Fruit fly (Drosophila melanogaster) whole organism, embryonic: Measurements from ENCODE around the gene Unc-115b.

Source experiments
- Adf1 ChIP-seq: fragments of 200-800 bp; sonication (Bioruptor generic); IDR thresholded peaks from 2 replicates; pipeline ENCODE4 v1.3.6; 2022; ENCODE audit warnings: missing biosample characterization, missing genetic modification characterization
- Bteb2 ChIP-seq: fragments of 200-800 bp; sonication (Bioruptor generic); optimal IDR thresholded peaks from 2 replicates; lab custom pipeline; 2016; ENCODE audit warnings: missing biosample characterization, missing genetic modification characterization
- CG12659 ChIP-seq: fragments of 200-800 bp; sonication (Bioruptor generic); optimal IDR thresholded peaks from 3 replicates; lab custom pipeline; 2017; ENCODE audit warnings: mild to moderate bottlenecking, missing biosample characterization, missing genetic modification reagents, missing genetic modification characterization
- CG12744 ChIP-seq: fragments of 200-800 bp; sonication (Bioruptor generic); optimal IDR thresholded peaks from 2 replicates; lab custom pipeline; 2016; ENCODE audit warnings: missing biosample characterization, missing genetic modification characterization
- CG13296 ChIP-seq: fragments of 200-800 bp; sonication (Bioruptor generic); optimal IDR thresholded peaks from 3 replicates; lab custom pipeline; 2018; ENCODE audit warnings: missing biosample characterization, mild to moderate bottlenecking, missing genetic modification characterization
- CG15601 ChIP-seq: fragments of 200-800 bp; sonication (Bioruptor generic); optimal IDR thresholded peaks from 3 replicates; lab custom pipeline; 2019; ENCODE audit warnings: missing biosample characterization, mild to moderate bottlenecking, missing genetic modification characterization, moderate library complexity
- CG17612 ChIP-seq: fragments of 200-800 bp; sonication (Bioruptor generic); IDR thresholded peaks from 2 replicates; pipeline ENCODE4 v1.3.6; 2022; ENCODE audit warnings: missing biosample characterization, missing genetic modification characterization
- CG18599 ChIP-seq: fragments of 200-800 bp; sonication (Bioruptor generic); optimal IDR thresholded peaks from 3 replicates; lab custom pipeline; 2017; ENCODE audit warnings: missing biosample characterization, missing genetic modification characterization, mild to moderate bottlenecking, moderate library complexity, missing genetic modification reagents
- CG2875 ChIP-seq: fragments of 200-800 bp; sonication (Bioruptor generic); optimal IDR thresholded peaks from 2 replicates; lab custom pipeline; 2017; ENCODE audit warnings: missing biosample characterization, mild to moderate bottlenecking, missing genetic modification characterization, missing genetic modification reagents
- CG31365 ChIP-seq: fragments of 200-800 bp; sonication (Bioruptor generic); optimal IDR thresholded peaks from 2 replicates; lab custom pipeline; 2018; ENCODE audit warnings: missing biosample characterization, mild to moderate bottlenecking, missing genetic modification characterization
- CG33213 ChIP-seq: fragments of 200-800 bp; sonication (Bioruptor generic); optimal IDR thresholded peaks from 3 replicates; lab custom pipeline; 2016; ENCODE audit warnings: missing biosample characterization, missing genetic modification characterization
- CG34224 ChIP-seq: fragments of 200-800 bp; sonication (Bioruptor generic); IDR thresholded peaks from 3 replicates; pipeline ENCODE4 v1.3.6; 2022; ENCODE audit warnings: missing biosample characterization, missing genetic modification characterization; ENCODE audit not compliant: partially characterized antibody
- CG4282 ChIP-seq: fragments of 200-800 bp; sonication (Bioruptor generic); optimal IDR thresholded peaks from 2 replicates; lab custom pipeline; 2016; ENCODE audit warnings: missing biosample characterization, missing genetic modification characterization
- CG4360 ChIP-seq: fragments of 200-800 bp; sonication (Bioruptor generic); IDR thresholded peaks from 2 replicates; pipeline ENCODE4 v1.3.6; 2022; ENCODE audit warnings: missing biosample characterization, missing genetic modification characterization
- CG43689 ChIP-seq: fragments of 200-800 bp; sonication (Bioruptor generic); IDR thresholded peaks from 2 replicates; pipeline ENCODE4 v1.3.6; 2022; ENCODE audit warnings: missing biosample characterization, missing genetic modification characterization
- CG7963 ChIP-seq: fragments of 200-800 bp; sonication (Bioruptor generic); IDR thresholded peaks from 3 replicates; pipeline ENCODE4 v1.3.6; 2022; ENCODE audit warnings: missing biosample characterization, missing genetic modification characterization; ENCODE audit not compliant: partially characterized antibody
- CG7987 ChIP-seq: fragments of 200-800 bp; sonication (Bioruptor generic); optimal IDR thresholded peaks from 2 replicates; lab custom pipeline; 2018; ENCODE audit warnings: missing biosample characterization, mild to moderate bottlenecking, missing genetic modification characterization, moderate library complexity
- CG8388 ChIP-seq: fragments of 200-800 bp; sonication (Bioruptor generic); optimal IDR thresholded peaks from 2 replicates; lab custom pipeline; 2019; ENCODE audit warnings: missing biosample characterization, mild to moderate bottlenecking, missing genetic modification characterization, moderate library complexity
- CG9876 ChIP-seq: fragments of 200-800 bp; sonication (Bioruptor generic); optimal IDR thresholded peaks from 2 replicates; lab custom pipeline; 2016; ENCODE audit warnings: missing biosample characterization, missing genetic modification characterization
- Drgx ChIP-seq: fragments of 200-800 bp; sonication (Bioruptor generic); IDR thresholded peaks from 2 replicates; pipeline ENCODE4 v1.3.6; 2022; ENCODE audit warnings: missing biosample characterization, missing genetic modification characterization
- Lpt ChIP-seq: fragments of >200 bp; optimal IDR thresholded peaks from 2 replicates; lab custom pipeline; 2018; ENCODE audit warnings: missing biosample characterization, missing genetic modification characterization
- MBD-R2 ChIP-seq: fragments of 200-800 bp; sonication (Bioruptor generic); IDR thresholded peaks from 2 replicates; pipeline ENCODE4 v1.3.6; 2022; ENCODE audit warnings: missing biosample characterization, missing genetic modification characterization
- Max ChIP-seq: fragments of 200-800 bp; sonication (Bioruptor generic); optimal IDR thresholded peaks from 2 replicates; lab custom pipeline; 2016; ENCODE audit warnings: missing biosample characterization, mild to moderate bottlenecking, missing genetic modification characterization
- Myb ChIP-seq: fragments of 200-800 bp; sonication (Bioruptor generic); optimal IDR thresholded peaks from 2 replicates; lab custom pipeline; 2016; ENCODE audit warnings: missing biosample characterization, missing genetic modification characterization
- Scr ChIP-seq: fragments of 200-800 bp; sonication (Bioruptor generic); IDR thresholded peaks from 2 replicates; pipeline ENCODE4 v1.3.6; 2022; ENCODE audit warnings: missing biosample characterization, missing genetic modification characterization; ENCODE audit not compliant: partially characterized antibody
- Tbp ChIP-seq: fragments of >200 bp; optimal IDR thresholded peaks from 2 replicates; lab custom pipeline; 2018; ENCODE audit warnings: missing biosample characterization, missing genetic modification characterization
- Trl ChIP-seq, 3 experiments: fragments of >200 bp in 2 of 3; fragments of 200-800 bp in 1 of 3; sonication (Bioruptor generic) in 1 of 3; optimal IDR thresholded peaks; 2 replicates in 1 of 3; 3 replicates in 2 of 3; lab custom pipeline; 2016 to 2017; ENCODE audit warnings: missing biosample characterization in 1 of 3, missing genetic modification characterization in 1 of 3
- Vsx1 ChIP-seq: fragments of 200-800 bp; sonication (Bioruptor generic); optimal IDR thresholded peaks from 2 replicates; lab custom pipeline; 2017; ENCODE audit warnings: missing biosample characterization, mild to moderate bottlenecking, missing genetic modification characterization, missing genetic modification reagents
- ato ChIP-seq: fragments of 200-800 bp; sonication (Bioruptor generic); IDR thresholded peaks from 2 replicates; pipeline ENCODE4 v1.3.6; 2022; ENCODE audit warnings: missing biosample characterization, missing genetic modification characterization; ENCODE audit not compliant: partially characterized antibody
- cad ChIP-seq: fragments of >200 bp; optimal IDR thresholded peaks from 2 replicates; lab custom pipeline; 2017; ENCODE audit warnings: missing biosample characterization, missing genetic modification characterization
- cwo ChIP-seq: fragments of 200-800 bp; sonication (Bioruptor generic); optimal IDR thresholded peaks from 3 replicates; lab custom pipeline; 2017; ENCODE audit warnings: missing biosample characterization, missing genetic modification characterization, mild to moderate bottlenecking, moderate library complexity, missing genetic modification reagents
- emc ChIP-seq: fragments of 200-800 bp; sonication (Bioruptor generic); optimal IDR thresholded peaks from 2 replicates; lab custom pipeline; 2016; ENCODE audit warnings: missing biosample characterization, missing genetic modification characterization
- gcm ChIP-seq: fragments of 200-800 bp; sonication (Bioruptor generic); optimal IDR thresholded peaks from 2 replicates; lab custom pipeline; 2019; ENCODE audit warnings: missing biosample characterization, mild to moderate bottlenecking, missing genetic modification characterization, moderate library complexity
- gfzf ChIP-seq: fragments of 200-800 bp; sonication (Bioruptor generic); optimal IDR thresholded peaks from 2 replicates; lab custom pipeline; 2016; ENCODE audit warnings: missing biosample characterization, mild to moderate bottlenecking, missing genetic modification characterization, moderate library complexity
- hkb ChIP-seq, 2 experiments: fragments of 200-800 bp in 1 of 2; fragments of >200 bp in 1 of 2; sonication (Bioruptor generic) in 1 of 2; IDR thresholded peaks in 1 of 2; optimal IDR thresholded peaks in 1 of 2; 2 replicates each; pipeline versions ENCODE4 v1.3.6 to Lab custom; 2017 to 2022; ENCODE audit warnings: missing biosample characterization in 1 of 2, missing genetic modification characterization in 1 of 2
- insv ChIP-seq, 2 experiments: fragments of 200-800 bp; sonication (Bioruptor generic); optimal IDR thresholded peaks; 3 replicates each; lab custom pipeline; 2016 to 2018; ENCODE audit warnings: missing biosample characterization in 2 of 2, missing genetic modification characterization in 2 of 2
- luna ChIP-seq: fragments of 200-800 bp; sonication (Bioruptor generic); optimal IDR thresholded peaks from 2 replicates; lab custom pipeline; 2016; ENCODE audit warnings: missing biosample characterization, missing genetic modification characterization
- pfk ChIP-seq: fragments of 200-800 bp; sonication (Bioruptor generic); optimal IDR thresholded peaks from 2 replicates; lab custom pipeline; 2018; ENCODE audit warnings: missing biosample characterization, mild to moderate bottlenecking, missing genetic modification characterization, moderate library complexity
- pho ChIP-seq: fragments of 200-800 bp; sonication (Bioruptor generic); optimal IDR thresholded peaks from 2 replicates; lab custom pipeline; 2016; ENCODE audit warnings: missing biosample characterization, missing genetic modification characterization
- pnt ChIP-seq: fragments of 200-800 bp; sonication (Bioruptor generic); optimal IDR thresholded peaks from 3 replicates; lab custom pipeline; 2016; ENCODE audit warnings: missing biosample characterization, missing genetic modification characterization
- prd ChIP-seq, 3 experiments: fragments of >200 bp in 2 of 3; fragments of 200-800 bp in 1 of 3; sonication (Bioruptor generic) in 1 of 3; optimal IDR thresholded peaks in 2 of 3; IDR thresholded peaks in 1 of 3; 2 replicates in 2 of 3; 3 replicates in 1 of 3; pipeline versions ENCODE4 v1.3.6 to Lab custom; 2017 to 2022; ENCODE audit warnings: missing biosample characterization in 1 of 3, missing genetic modification characterization in 1 of 3
- sens-2 ChIP-seq: fragments of 200-800 bp; sonication (Bioruptor generic); IDR thresholded peaks from 2 replicates; pipeline ENCODE4 v1.3.6; 2022; ENCODE audit warnings: missing biosample characterization, missing genetic modification characterization
- so ChIP-seq: fragments of 200-800 bp; sonication (Bioruptor generic); IDR thresholded peaks from 3 replicates; pipeline ENCODE4 v1.3.6; 2022; ENCODE audit warnings: missing biosample characterization, missing genetic modification characterization
- sr ChIP-seq: fragments of 200-800 bp; sonication (Bioruptor generic); IDR thresholded peaks from 3 replicates; pipeline ENCODE4 v1.3.6; 2022; ENCODE audit warnings: missing biosample characterization, missing genetic modification characterization
- stc ChIP-seq: fragments of 200-800 bp; sonication (Bioruptor generic); IDR thresholded peaks from 2 replicates; pipeline ENCODE4 v1.3.6; 2022; ENCODE audit warnings: missing biosample characterization, missing genetic modification characterization
- trh ChIP-seq: fragments of 200-800 bp; sonication (Bioruptor generic); optimal IDR thresholded peaks from 2 replicates; lab custom pipeline; 2016; ENCODE audit warnings: missing biosample characterization, missing genetic modification characterization

Unc-115b gene

dm6 chr3R:9725121-9725956, 32.8 kb upstream of the Unc-115b start, which contains the start of gene hyd (continued):
- TF ChIP-seq CG8388 (GFP tag; lab: Kevin White, UChicago) (no peak), Scr (GFP tag; lab: Robert Waterston, UW) (peak; percentile 88), hkb (optimal IDR thresholded peaks at IDR 0.05; lab: Kevin White, UChicago) (no peak), hkb (GFP tag; IDR thresholded peaks at IDR 0.05; lab: Robert Waterston, UW) (peak; percentile 6; the same call in 1 of the 2 replicates), stc (GFP tag; lab: Robert Waterston, UW) (no peak), pfk (GFP tag; lab: Kevin White, UChicago) (no peak), ato (GFP tag; lab: Robert Waterston, UW) (peak; percentile 73), gfzf (peak; percentile 61), CG15601 (no peak)

dm6 chr3R:9710886-9711285, 18.3 kb upstream of the Unc-115b start, which contains the start of the genes trbd and dmt:
Gene trbd (minus strand): TSS chr3R:9711037.
Gene dmt (plus strand): TSS chr3R:9711142.
- TF ChIP-seq CG4360 (GFP tag; lab: Robert Waterston, UW) (no peak), CG4282 (GFP tag; lab: Kevin White, UChicago) (peak; percentile 57), CG12659 (GFP tag; lab: Kevin White, UChicago) (peak; percentile 95), CG34224 (GFP tag; lab: Robert Waterston, UW) (no peak), CG43689 (GFP tag; lab: Robert Waterston, UW) (no peak), prd (optimal IDR thresholded peaks at IDR 0.05; lab: Kevin White, UChicago) (no peak), prd (GFP tag; IDR thresholded peaks at IDR 0.05; lab: Robert Waterston, UW) (no peak), cwo (GFP tag; lab: Kevin White, UChicago) (no peak), Adf1 (GFP tag; lab: Robert Waterston, UW) (no peak), Drgx (no peak), CG12744 (GFP tag; lab: Kevin White, UChicago) (no peak), CG9876 (GFP tag; lab: Kevin White, UChicago) (peak; percentile 76), CG17612 (GFP tag; lab: Robert Waterston, UW) (no peak), MBD-R2 (GFP tag; lab: Robert Waterston, UW) (no peak), cad (no peak), pnt (GFP tag; lab: Kevin White, UChicago) (peak; percentile 29), CG31365 (tag; lab: Kevin White, UChicago) (no peak), ato (GFP tag; lab: Robert Waterston, UW) (no peak), gcm (no peak), Trl (optimal IDR thresholded peaks at IDR 0.05; lab: Kevin White, UChicago) (no peak), Trl (GFP tag; optimal IDR thresholded peaks at IDR 0.05; lab: Kevin White, UChicago) (peak; percentile 71), Myb (GFP tag; lab: Kevin White, UChicago) (peak; percentile 78), pho (peak; percentile 76), luna (GFP tag; lab: Kevin White, UChicago) (peak; percentile 46), Lpt (GFP tag; lab: Kevin White, UChicago) (no peak), CG13296 (GFP tag; lab: Kevin White, UChicago) (no peak), insv (GFP tag; optimal IDR thresholded peaks at IDR 0.05; lab: Kevin White, UChicago) (peak in 1 of 2 experiments; percentile 73), sr (GFP tag; lab: Robert Waterston, UW) (no peak), emc (no peak), CG18599 (GFP tag; lab: Kevin White, UChicago) (no peak), CG2875 (no peak), Bteb2 (peak; percentile 42), sens-2 (no peak), CG33213 (GFP tag; lab: Kevin White, UChicago) (peak; percentile 92), so (GFP tag; lab: Robert Waterston, UW) (no peak), Tbp (GFP tag; lab: Kevin White, UChicago) (no peak), trh (GFP tag; lab: Kevin White, UChicago) (no peak), Max (peak; percentile 28), CG7963 (GFP tag; lab: Robert Waterston, UW) (no peak), CG7987 (peak; percentile 79), Vsx1 (peak; percentile 99)
